Worm (Caenorhabditis elegans): ENCODE results near the gene rnp-4.

rnp-4 gene

DNA sequence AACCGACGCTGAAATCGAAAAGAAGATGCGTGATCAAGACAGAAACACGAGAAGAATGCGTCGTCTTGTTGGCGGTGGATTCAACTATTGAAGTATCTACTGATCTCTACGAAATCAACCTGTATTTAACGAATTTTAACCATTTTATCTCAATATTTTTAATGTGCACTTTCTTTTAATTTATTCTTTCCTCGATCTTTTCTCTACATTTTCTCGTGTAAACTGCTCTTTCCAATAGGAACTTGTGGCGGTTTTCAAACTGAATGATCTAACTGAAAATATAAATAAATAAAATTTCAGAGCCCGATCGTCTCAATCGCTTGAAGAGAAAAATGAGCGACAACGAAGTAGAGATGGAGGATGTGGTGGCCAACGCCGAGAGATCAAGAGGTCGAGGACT is at the start of gene rnp-4:
rnp-4 (plus strand) TSS at position 301 of the 400 bp plus-strand sequence.
- TF ChIP-seq lin-39 (tag; optimal IDR thresholded peaks at IDR 0.05) = no peak
- TF ChIP-seq snpc-4 (tag; optimal IDR thresholded peaks at IDR 0.05) = no peak
- no peak for TF ChIP-seq elt-1 (tag; optimal IDR thresholded peaks at IDR 0.05)
- no peak for TF ChIP-seq nhr-21 (tag; optimal IDR thresholded peaks at IDR 0.05)
- no peak for TF ChIP-seq Y55F3AM.14 (GFP tag; optimal IDR thresholded peaks at IDR 0.05)
- no peak for TF ChIP-seq blmp-1 (tag; optimal IDR thresholded peaks at IDR 0.05; ENCODE audit: insufficient read depth)
- no peak for TF ChIP-seq unc-39 (tag; optimal IDR thresholded peaks at IDR 0.05)
- TF ChIP-seq egl-27 (tag; optimal IDR thresholded peaks at IDR 0.05) = no peak
- TF ChIP-seq lin-11 (tag; optimal IDR thresholded peaks at IDR 0.05) = no peak
- no peak for TF ChIP-seq fos-1 (tag; optimal IDR thresholded peaks at IDR 0.05)

DNA sequence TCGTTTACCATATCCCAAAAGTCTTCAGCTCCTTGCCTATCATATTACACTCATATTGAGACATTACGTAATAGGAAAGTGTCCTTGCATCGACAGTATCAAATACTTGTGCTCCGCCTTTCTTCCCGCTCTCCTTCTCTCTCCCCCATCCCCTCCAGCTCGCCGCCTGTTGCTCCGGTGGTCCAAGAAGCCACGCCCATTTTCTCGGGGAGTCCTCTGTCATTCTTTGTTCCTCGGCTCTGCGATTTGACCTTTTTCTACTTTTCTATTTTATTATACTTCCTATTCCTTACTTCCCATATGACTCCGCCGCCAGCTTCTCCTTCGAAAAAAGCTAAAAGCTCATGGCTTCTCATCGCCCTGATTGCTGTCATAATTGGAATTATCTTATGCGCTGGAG is 49.7 kb upstream of the rnp-4 start, which contains the start of gene mnp-1:
mnp-1 (plus strand) TSS at position 211 of the 400 bp plus-strand sequence.
- TF ChIP-seq elt-1 (tag; optimal IDR thresholded peaks at IDR 0.05) = no peak
- TF ChIP-seq nhr-10 (tag; optimal IDR thresholded peaks at IDR 0.05) = no peak
- no peak for TF ChIP-seq lin-39 (tag; optimal IDR thresholded peaks at IDR 0.05)
- no peak for TF ChIP-seq zag-1 (tag; optimal IDR thresholded peaks at IDR 0.05)
- no peak for TF ChIP-seq fos-1 (tag; optimal IDR thresholded peaks at IDR 0.05)
- TF ChIP-seq peb-1 (tag; optimal IDR thresholded peaks at IDR 0.05) = no peak
- TF ChIP-seq mab-5 (tag; optimal IDR thresholded peaks at IDR 0.05) = no peak
- no peak for TF ChIP-seq lin-11 (tag; optimal IDR thresholded peaks at IDR 0.05)
- TF ChIP-seq elt-3 (tag; optimal IDR thresholded peaks at IDR 0.05) = no peak
- TF ChIP-seq nhr-25 (tag; optimal IDR thresholded peaks at IDR 0.05) = no peak
- no peak for TF ChIP-seq unc-39 (tag; optimal IDR thresholded peaks at IDR 0.05)
- TF ChIP-seq ceh-16 (tag; optimal IDR thresholded peaks at IDR 0.05) = no peak
- no peak for TF ChIP-seq F13H6.1 (tag; optimal IDR thresholded peaks at IDR 0.05)

DNA sequence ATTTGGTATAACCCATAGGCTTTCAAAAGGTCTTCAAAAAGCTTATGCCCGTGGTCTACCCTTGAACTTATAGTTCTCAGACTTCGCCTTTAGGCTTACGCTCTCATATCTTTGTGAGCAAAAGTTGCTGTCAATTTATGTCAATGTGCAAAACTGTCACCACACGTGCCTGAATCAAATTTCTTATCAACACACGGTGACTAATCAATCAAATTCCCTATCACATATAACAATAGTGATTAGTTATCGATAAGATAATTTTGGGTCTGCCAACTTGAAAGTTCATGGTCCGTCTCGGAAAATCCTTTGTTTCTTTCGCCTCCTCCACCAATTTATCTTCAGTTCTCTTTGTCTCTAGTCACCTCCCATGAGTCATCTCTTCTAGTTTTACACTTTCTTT is 48.6 kb upstream of the rnp-4 start:
- TF ChIP-seq fos-1 (tag; optimal IDR thresholded peaks at IDR 0.05) (peak; percentile 78), nhr-12 (tag; optimal IDR thresholded peaks at IDR 0.05) (no peak), sma-3 (GFP tag; optimal IDR thresholded peaks at IDR 0.05) (no peak), lin-11 (tag; optimal IDR thresholded peaks at IDR 0.05) (no peak), zag-1 (tag; optimal IDR thresholded peaks at IDR 0.05) (no peak), nhr-129 (tag; optimal IDR thresholded peaks at IDR 0.05) (peak; percentile 22)

DNA sequence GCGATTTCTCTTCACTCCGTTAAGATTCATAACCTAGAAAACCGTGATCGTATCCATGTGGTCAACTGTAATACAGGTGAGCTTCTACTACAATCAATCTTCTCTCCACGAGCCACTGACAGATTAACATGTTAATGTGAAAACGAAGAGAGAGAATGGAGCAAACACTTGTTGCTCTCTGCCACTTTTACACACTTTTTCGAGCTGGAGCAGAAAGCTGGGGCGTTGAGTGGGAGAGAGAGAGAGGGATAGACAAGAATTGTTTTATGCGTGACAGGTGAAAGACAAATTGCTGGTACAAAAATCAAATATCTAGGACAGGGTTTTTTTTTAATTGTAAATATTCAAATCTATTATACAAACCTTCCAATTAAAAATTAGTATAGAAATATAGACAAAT is 47.7 kb upstream of the rnp-4 start:
- no peak for TF ChIP-seq elt-1 (tag; optimal IDR thresholded peaks at IDR 0.05)
- no peak for TF ChIP-seq dmd-4 (tag; optimal IDR thresholded peaks at IDR 0.05)
- peak; percentile 45 for TF ChIP-seq F13H6.1 (tag; optimal IDR thresholded peaks at IDR 0.05)
- peak; percentile 3 for TF ChIP-seq sma-9 (GFP tag; optimal IDR thresholded peaks at IDR 0.05)
- TF ChIP-seq sma-9 (tag; optimal IDR thresholded peaks at IDR 0.05) = no peak
- no peak for TF ChIP-seq nhr-129 (tag; optimal IDR thresholded peaks at IDR 0.05)
- TF ChIP-seq fos-1 (tag; optimal IDR thresholded peaks at IDR 0.05) = no peak
- no peak for TF ChIP-seq elt-3 (tag; optimal IDR thresholded peaks at IDR 0.05)
- TF ChIP-seq lin-13 (GFP tag; optimal IDR thresholded peaks at IDR 0.05) = no peak
- peak in 1 of 2 experiments; percentile 15 for TF ChIP-seq lsy-2 (tag; optimal IDR thresholded peaks at IDR 0.05)
- TF ChIP-seq lin-39 (tag; optimal IDR thresholded peaks at IDR 0.05) = no peak
- no peak for TF ChIP-seq zag-1 (tag; optimal IDR thresholded peaks at IDR 0.05)
- peak; percentile 49 for TF ChIP-seq mab-5 (tag; optimal IDR thresholded peaks at IDR 0.05)

DNA sequence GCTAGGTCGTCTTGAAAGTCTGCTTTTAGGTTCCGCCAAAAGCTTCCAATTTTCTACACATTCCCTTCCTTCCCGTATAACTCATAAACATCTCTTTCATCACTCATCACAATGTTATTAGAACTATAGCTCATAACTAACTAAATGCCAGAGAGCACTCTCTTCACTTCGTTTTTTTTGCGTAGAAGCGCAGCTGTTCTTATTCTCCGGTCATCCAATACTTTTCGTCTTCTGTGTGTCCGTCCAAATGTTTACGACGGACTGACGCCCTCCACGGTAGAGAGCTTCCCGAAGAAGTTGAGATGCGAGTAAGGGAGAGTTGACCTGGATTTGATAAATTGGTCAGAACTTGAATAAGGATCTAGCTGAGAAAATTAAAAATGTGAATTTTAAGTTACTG is 46.9 kb upstream of the rnp-4 start:
- TF ChIP-seq lsy-2 (tag; optimal IDR thresholded peaks at IDR 0.05) (peak in 1 of 2 experiments; percentile 2), alr-1 (tag; optimal IDR thresholded peaks at IDR 0.05) (no peak), lin-11 (tag; optimal IDR thresholded peaks at IDR 0.05) (no peak), sem-4 (tag; optimal IDR thresholded peaks at IDR 0.05) (no peak), unc-55 (GFP tag; optimal IDR thresholded peaks at IDR 0.05) (no peak), R02D3.7 (tag; optimal IDR thresholded peaks at IDR 0.05) (no peak)

DNA sequence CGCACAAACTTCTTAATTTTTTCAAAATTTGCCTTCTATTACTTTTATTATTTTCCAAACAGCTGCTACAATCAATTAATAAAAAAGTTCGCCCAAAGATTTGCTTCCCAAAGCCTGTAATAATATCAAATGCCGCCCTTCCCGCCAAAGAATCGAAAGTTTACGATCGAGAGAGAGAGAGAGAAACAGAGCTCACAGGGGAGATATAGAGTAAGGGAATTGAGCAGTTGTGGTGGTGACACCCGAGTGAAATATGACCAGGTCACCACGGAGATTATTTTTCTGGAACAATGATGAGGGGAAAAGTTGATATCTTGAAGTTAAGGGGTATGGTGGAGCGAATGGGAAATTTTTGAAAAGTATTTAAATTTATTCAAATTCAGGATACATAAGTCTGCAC is 46.2 kb upstream of the rnp-4 start:
- TF ChIP-seq alr-1 (tag; optimal IDR thresholded peaks at IDR 0.05) (no peak), ztf-11 (tag; optimal IDR thresholded peaks at IDR 0.05) (no peak), sma-9 (GFP tag; optimal IDR thresholded peaks at IDR 0.05) (no peak), sma-9 (tag; optimal IDR thresholded peaks at IDR 0.05) (no peak), Y55F3AM.14 (GFP tag; optimal IDR thresholded peaks at IDR 0.05) (no peak), mdl-1 (tag; optimal IDR thresholded peaks at IDR 0.05) (no peak), blmp-1 (tag; optimal IDR thresholded peaks at IDR 0.05; ENCODE audit: insufficient read depth) (no peak), ceh-16 (tag; optimal IDR thresholded peaks at IDR 0.05) (no peak), unc-55 (GFP tag; optimal IDR thresholded peaks at IDR 0.05) (no peak), elt-1 (tag; optimal IDR thresholded peaks at IDR 0.05) (no peak), fos-1 (tag; optimal IDR thresholded peaks at IDR 0.05) (no peak), gmeb-1 (tag; optimal IDR thresholded peaks at IDR 0.05) (no peak), nhr-21 (tag; optimal IDR thresholded peaks at IDR 0.05) (no peak), ZK546.5 (tag; optimal IDR thresholded peaks at IDR 0.05) (no peak), unc-62 (GFP tag; optimal IDR thresholded peaks at IDR 0.05) (no peak)
